Fruit fly (Drosophila melanogaster) whole organism, embryonic: ENCODE data around the gene Tmhs.
A peak's percentile ranks its signal among the peaks of the same experiment; 100 is the strongest.

Experiments used
- Atf6 ChIP-seq: fragments of 200-800 bp; sonication (Bioruptor generic); IDR thresholded peaks from 2 replicates; pipeline ENCODE4 v1.3.6; 2022; ENCODE audit warnings: missing biosample characterization, missing genetic modification characterization
- Bdp1 ChIP-seq: fragments of 200-800 bp; sonication (Bioruptor generic); optimal IDR thresholded peaks from 3 replicates; lab custom pipeline; 2016; ENCODE audit warnings: missing biosample characterization, missing genetic modification characterization
- CG10462 ChIP-seq: fragments of 200-800 bp; sonication (Bioruptor generic); optimal IDR thresholded peaks from 2 replicates; lab custom pipeline; 2016; ENCODE audit warnings: missing biosample characterization, missing genetic modification characterization
- CG11093 ChIP-seq: fragments of 200-800 bp; sonication (Bioruptor generic); IDR thresholded peaks from 3 replicates; pipeline ENCODE4 v1.3.6; 2022; ENCODE audit warnings: missing biosample characterization, missing genetic modification characterization
- CG11696 ChIP-seq: fragments of 200-800 bp; sonication (Bioruptor generic); IDR thresholded peaks from 2 replicates; pipeline ENCODE4 v1.3.6; 2022; ENCODE audit warnings: missing biosample characterization, missing genetic modification characterization
- CG12155 ChIP-seq: fragments of 200-800 bp; sonication (Bioruptor generic); optimal IDR thresholded peaks from 3 replicates; lab custom pipeline; 2016; ENCODE audit warnings: missing biosample characterization, missing genetic modification characterization
- CG13775 ChIP-seq: fragments of 200-800 bp; sonication (Bioruptor generic); optimal IDR thresholded peaks from 3 replicates; lab custom pipeline; 2017; ENCODE audit warnings: missing biosample characterization, mild to moderate bottlenecking, missing genetic modification characterization
- CG15514 ChIP-seq: fragments of 200-800 bp; sonication (Bioruptor generic); optimal IDR thresholded peaks from 3 replicates; lab custom pipeline; 2017; ENCODE audit warnings: missing biosample characterization, missing genetic modification characterization, mild to moderate bottlenecking, moderate library complexity, missing genetic modification reagents
- CG1602 ChIP-seq: fragments of 200-800 bp; sonication (Bioruptor generic); optimal IDR thresholded peaks from 3 replicates; lab custom pipeline; 2016; ENCODE audit warnings: missing biosample characterization, missing genetic modification characterization
- CG1603 ChIP-seq: fragments of 200-800 bp; sonication (Bioruptor generic); optimal IDR thresholded peaks from 2 replicates; lab custom pipeline; 2019; ENCODE audit warnings: missing biosample characterization, mild to moderate bottlenecking, missing genetic modification characterization, moderate library complexity
- CG1647 ChIP-seq: fragments of 200-800 bp; sonication (Bioruptor generic); optimal IDR thresholded peaks from 3 replicates; lab custom pipeline; 2016; ENCODE audit warnings: missing biosample characterization, missing genetic modification characterization
- CG18262 ChIP-seq: fragments of 200-800 bp; optimal IDR thresholded peaks from 3 replicates; lab custom pipeline; 2019; ENCODE audit warnings: missing biosample characterization, mild to moderate bottlenecking, missing genetic modification characterization, moderate library complexity
- CG18476 ChIP-seq: fragments of 200-800 bp; sonication (Bioruptor generic); optimal IDR thresholded peaks from 2 replicates; lab custom pipeline; 2016; ENCODE audit warnings: missing biosample characterization, mild to moderate bottlenecking, missing genetic modification characterization
- CG18599 ChIP-seq: fragments of 200-800 bp; sonication (Bioruptor generic); optimal IDR thresholded peaks from 3 replicates; lab custom pipeline; 2017; ENCODE audit warnings: missing biosample characterization, missing genetic modification characterization, mild to moderate bottlenecking, moderate library complexity, missing genetic modification reagents
- CG2875 ChIP-seq: fragments of 200-800 bp; sonication (Bioruptor generic); optimal IDR thresholded peaks from 2 replicates; lab custom pipeline; 2017; ENCODE audit warnings: missing biosample characterization, mild to moderate bottlenecking, missing genetic modification characterization, missing genetic modification reagents
- CG31224 ChIP-seq: fragments of 200-800 bp; sonication (Bioruptor generic); IDR thresholded peaks from 2 replicates; pipeline ENCODE4 v1.3.6; 2022; ENCODE audit warnings: missing biosample characterization, missing genetic modification characterization
- CG34376 ChIP-seq: fragments of 200-800 bp; sonication (Bioruptor generic); optimal IDR thresholded peaks from 2 replicates; lab custom pipeline; 2018; ENCODE audit warnings: missing biosample characterization, mild to moderate bottlenecking, missing genetic modification characterization
- CG42726 ChIP-seq: fragments of 200-800 bp; sonication (Bioruptor generic); IDR thresholded peaks from 2 replicates; pipeline ENCODE4 v1.3.6; 2022; ENCODE audit warnings: missing biosample characterization, missing genetic modification characterization; ENCODE audit not compliant: partially characterized antibody
- CG4707 ChIP-seq: fragments of 200-800 bp; sonication (Bioruptor generic); optimal IDR thresholded peaks from 2 replicates; lab custom pipeline; 2018; ENCODE audit warnings: missing biosample characterization, mild to moderate bottlenecking, missing genetic modification characterization, moderate library complexity
- CG5953 ChIP-seq: fragments of 200-800 bp; sonication (Bioruptor generic); IDR thresholded peaks from 2 replicates; pipeline ENCODE4 v1.3.6; 2022; ENCODE audit warnings: missing biosample characterization, missing genetic modification characterization
- CG8944 ChIP-seq: fragments of 200-800 bp; sonication (Bioruptor generic); optimal IDR thresholded peaks from 3 replicates; lab custom pipeline; 2016; ENCODE audit warnings: missing biosample characterization, missing genetic modification characterization
- CG9609 ChIP-seq: fragments of 200-800 bp; sonication (Bioruptor generic); optimal IDR thresholded peaks from 3 replicates; lab custom pipeline; 2016; ENCODE audit warnings: missing biosample characterization, missing genetic modification characterization
- Elba2 ChIP-seq: fragments of 200-800 bp; sonication (Bioruptor generic); optimal IDR thresholded peaks from 3 replicates; lab custom pipeline; 2016; ENCODE audit warnings: missing biosample characterization, missing genetic modification characterization
- Fer1 ChIP-seq: fragments of 200-800 bp; sonication (Bioruptor generic); optimal IDR thresholded peaks from 2 replicates; lab custom pipeline; 2017; ENCODE audit warnings: missing biosample characterization, mild to moderate bottlenecking, missing genetic modification characterization
- Fer3 ChIP-seq: fragments of 200-800 bp; sonication (Bioruptor generic); optimal IDR thresholded peaks from 2 replicates; lab custom pipeline; 2018; ENCODE audit warnings: missing biosample characterization, mild to moderate bottlenecking, missing genetic modification characterization, moderate library complexity
- Hey ChIP-seq: fragments of 200-800 bp; sonication (Bioruptor generic); optimal IDR thresholded peaks from 3 replicates; lab custom pipeline; 2018; ENCODE audit warnings: missing biosample characterization, mild to moderate bottlenecking, missing genetic modification characterization
- HmgD ChIP-seq: fragments of 200-800 bp; sonication (Bioruptor generic); optimal IDR thresholded peaks from 3 replicates; lab custom pipeline; 2016; ENCODE audit warnings: missing biosample characterization, missing genetic modification characterization
- Hmx ChIP-seq: fragments of 200-800 bp; sonication (Bioruptor generic); optimal IDR thresholded peaks from 2 replicates; lab custom pipeline; 2016; ENCODE audit warnings: missing biosample characterization, missing genetic modification characterization
- Hr39 ChIP-seq: fragments of >200 bp; optimal IDR thresholded peaks from 2 replicates; lab custom pipeline; 2017
- Hr51 ChIP-seq, 2 experiments: fragments of 200-800 bp; sonication (Bioruptor generic); optimal IDR thresholded peaks; 2 replicates in 1 of 2; 3 replicates in 1 of 2; lab custom pipeline; 2016 to 2018; ENCODE audit warnings: missing biosample characterization in 2 of 2, missing genetic modification characterization in 2 of 2, mild to moderate bottlenecking in 1 of 2, moderate library complexity in 1 of 2
- MESR4 ChIP-seq: fragments of 200-800 bp; sonication (Bioruptor generic); optimal IDR thresholded peaks from 2 replicates; lab custom pipeline; 2018; ENCODE audit warnings: missing biosample characterization, mild to moderate bottlenecking, missing genetic modification characterization, moderate library complexity
- Neu2 ChIP-seq: fragments of 200-800 bp; sonication (Bioruptor generic); optimal IDR thresholded peaks from 3 replicates; lab custom pipeline; 2016; ENCODE audit warnings: missing biosample characterization, missing genetic modification characterization, borderline replicate concordance
- Oaz ChIP-seq: fragments of 200-800 bp; sonication (Bioruptor generic); IDR thresholded peaks from 2 replicates; pipeline ENCODE4 v1.3.6; 2022; ENCODE audit warnings: missing biosample characterization, missing genetic modification characterization
- Sry-β ChIP-seq: fragments of 200-800 bp; sonication (Bioruptor generic); optimal IDR thresholded peaks from 2 replicates; lab custom pipeline; 2018; ENCODE audit warnings: missing biosample characterization, mild to moderate bottlenecking, missing genetic modification characterization, moderate library complexity
- bsh ChIP-seq, 2 experiments: fragments of 200-800 bp; sonication (Bioruptor generic); optimal IDR thresholded peaks; 2 replicates each; lab custom pipeline; 2017 to 2018; ENCODE audit warnings: mild to moderate bottlenecking in 2 of 2, missing biosample characterization in 2 of 2, missing genetic modification characterization in 2 of 2, moderate library complexity in 1 of 2
- dimm ChIP-seq: fragments of 200-800 bp; sonication (Bioruptor generic); IDR thresholded peaks from 2 replicates; pipeline ENCODE4 v1.3.6; 2022; ENCODE audit warnings: missing biosample characterization, missing genetic modification characterization
- fd96Cb ChIP-seq: fragments of 200-800 bp; sonication (Bioruptor generic); optimal IDR thresholded peaks from 2 replicates; lab custom pipeline; 2018; ENCODE audit warnings: missing biosample characterization, mild to moderate bottlenecking, missing genetic modification characterization, moderate library complexity
- gsb-n ChIP-seq: fragments of 200-800 bp; sonication (Bioruptor generic); optimal IDR thresholded peaks from 3 replicates; lab custom pipeline; 2018; ENCODE audit warnings: missing biosample characterization, mild to moderate bottlenecking, missing genetic modification characterization
- ham ChIP-seq: fragments of 200-800 bp; sonication (Bioruptor generic); IDR thresholded peaks from 2 replicates; pipeline ENCODE4 v1.3.6; 2022; ENCODE audit warnings: missing biosample characterization, missing genetic modification characterization
- jigr1 ChIP-seq: fragments of 200-800 bp; sonication (Bioruptor generic); IDR thresholded peaks from 3 replicates; pipeline ENCODE4 v1.3.6; 2022; ENCODE audit warnings: missing biosample characterization, missing genetic modification characterization
- kni ChIP-seq: fragments of 200-800 bp; sonication (Bioruptor generic); optimal IDR thresholded peaks from 3 replicates; lab custom pipeline; 2017; ENCODE audit warnings: mild to moderate bottlenecking, missing biosample characterization, missing genetic modification reagents, missing genetic modification characterization
- lab ChIP-seq: fragments of 200-800 bp; sonication (Bioruptor generic); optimal IDR thresholded peaks from 3 replicates; lab custom pipeline; 2017; ENCODE audit warnings: missing biosample characterization, missing genetic modification characterization, mild to moderate bottlenecking, moderate library complexity, missing genetic modification reagents
- luna ChIP-seq: fragments of 200-800 bp; sonication (Bioruptor generic); optimal IDR thresholded peaks from 2 replicates; lab custom pipeline; 2016; ENCODE audit warnings: missing biosample characterization, missing genetic modification characterization
- nom ChIP-seq: fragments of 200-800 bp; sonication (Bioruptor generic); optimal IDR thresholded peaks from 2 replicates; lab custom pipeline; 2017; ENCODE audit warnings: missing biosample characterization, missing genetic modification characterization, mild to moderate bottlenecking, moderate library complexity, missing genetic modification reagents
- org-1 ChIP-seq: fragments of 200-800 bp; sonication (Bioruptor generic); optimal IDR thresholded peaks from 2 replicates; lab custom pipeline; 2017; ENCODE audit warnings: missing biosample characterization, missing genetic modification characterization
- pzg ChIP-seq: fragments of 200-800 bp; sonication (Bioruptor generic); optimal IDR thresholded peaks from 3 replicates; lab custom pipeline; 2018; ENCODE audit warnings: missing biosample characterization, mild to moderate bottlenecking, missing genetic modification characterization, moderate library complexity
- sim ChIP-seq: fragments of 200-800 bp; sonication (Bioruptor generic); IDR thresholded peaks from 2 replicates; pipeline ENCODE4 v1.3.6; 2022; ENCODE audit warnings: missing biosample characterization, missing genetic modification characterization
- tna ChIP-seq: fragments of 200-800 bp; sonication (Bioruptor generic); IDR thresholded peaks from 2 replicates; pipeline ENCODE4 v1.3.6; 2022; ENCODE audit warnings: missing biosample characterization, missing genetic modification characterization; ENCODE audit not compliant: partially characterized antibody
- tup ChIP-seq: fragments of 200-800 bp; sonication (Bioruptor generic); optimal IDR thresholded peaks from 2 replicates; lab custom pipeline; 2016; ENCODE audit warnings: missing biosample characterization, mild to moderate bottlenecking, missing genetic modification characterization, moderate library complexity
- zfh2 ChIP-seq: fragments of 200-800 bp; sonication (Bioruptor generic); optimal IDR thresholded peaks from 2 replicates; lab custom pipeline; 2016; ENCODE audit warnings: missing biosample characterization, missing genetic modification characterization

The Tmhs gene

dm6 chr3L:1940843-1941418, 55.5 kb downstream of the Tmhs start, which contains the start of gene Mfap1 (continued):
- no peak for TF ChIP-seq CG34376 (GFP tag; lab: Kevin White, UChicago)
- TF ChIP-seq CG18599 (GFP tag; lab: Kevin White, UChicago), result no peak
- TF ChIP-seq CG9609 (GFP tag; lab: Kevin White, UChicago), result no peak
- TF ChIP-seq CG5953, result no peak
- no peak for TF ChIP-seq CG11696 (GFP tag; lab: Robert Waterston, UW)
- no peak for TF ChIP-seq Oaz (GFP tag; lab: Robert Waterston, UW)
- no peak for TF ChIP-seq CG10462
- TF ChIP-seq jigr1 (GFP tag; lab: Robert Waterston, UW), result no peak
- TF ChIP-seq gsb-n, result no peak
- TF ChIP-seq Fer3 (tag; lab: Kevin White, UChicago), result peak; percentile 25
- TF ChIP-seq sim, result no peak
- TF ChIP-seq luna (GFP tag; lab: Kevin White, UChicago), result no peak
- no peak for TF ChIP-seq zfh2 (GFP tag; lab: Kevin White, UChicago)
- no peak for TF ChIP-seq CG1602 (GFP tag; lab: Kevin White, UChicago)
- TF ChIP-seq Sry-β (GFP tag; lab: Kevin White, UChicago), result no peak
- no peak for TF ChIP-seq tup (GFP tag; lab: Kevin White, UChicago)
- peak; percentile 71 for TF ChIP-seq CG15514 (GFP tag; lab: Kevin White, UChicago)
- TF ChIP-seq Hmx (GFP tag; lab: Kevin White, UChicago), result no peak
- TF ChIP-seq Hey (tag; lab: Kevin White, UChicago), result no peak
- TF ChIP-seq Hr39 (lab: Kevin White, UChicago), result no peak
- no peak for TF ChIP-seq CG4707
- TF ChIP-seq CG31224, result no peak
- no peak for TF ChIP-seq Bdp1 (GFP tag; lab: Kevin White, UChicago)
- peak; percentile 67 for TF ChIP-seq MESR4 (GFP tag; lab: Kevin White, UChicago)
- no peak for TF ChIP-seq CG13775 (GFP tag; lab: Kevin White, UChicago)
- no peak for TF ChIP-seq Hr51 (GFP tag; optimal IDR thresholded peaks at IDR 0.05; lab: Kevin White, UChicago)
- TF ChIP-seq CG1603, result peak; percentile 66
- no peak for TF ChIP-seq nom (GFP tag; lab: Kevin White, UChicago)
- no peak for TF ChIP-seq CG12155 (GFP tag; lab: Kevin White, UChicago)
- TF ChIP-seq HmgD (GFP tag; lab: Kevin White, UChicago), result no peak
- TF ChIP-seq tna, result peak; percentile 41; the same call in 1 of the 2 replicates
- TF ChIP-seq org-1 (GFP tag; lab: Kevin White, UChicago), result no peak
- peak; percentile 13 for TF ChIP-seq lab
- no peak for TF ChIP-seq CG18476 (GFP tag; lab: Kevin White, UChicago)
- TF ChIP-seq Fer1 (GFP tag; lab: Kevin White, UChicago), result no peak
- TF ChIP-seq fd96Cb (tag; lab: Kevin White, UChicago), result no peak
- TF ChIP-seq Elba2 (GFP tag; lab: Kevin White, UChicago), result no peak
- TF ChIP-seq CG8944 (GFP tag; lab: Kevin White, UChicago), result no peak
- TF ChIP-seq bsh (GFP tag; optimal IDR thresholded peaks at IDR 0.05; lab: Kevin White, UChicago), result no peak
- TF ChIP-seq CG42726 (GFP tag; lab: Robert Waterston, UW), result no peak; the same call in 1 of the 2 replicates
- no peak for TF ChIP-seq Neu2 (GFP tag; lab: Kevin White, UChicago)
- no peak for TF ChIP-seq kni (GFP tag; lab: Kevin White, UChicago)
- TF ChIP-seq CG18262 (tag; lab: Kevin White, UChicago), result no peak
- no peak for TF ChIP-seq CG1647 (GFP tag; lab: Kevin White, UChicago)
- TF ChIP-seq pzg (GFP tag; lab: Kevin White, UChicago), result peak; percentile 75
- no peak for TF ChIP-seq CG2875 (GFP tag; lab: Kevin White, UChicago)
- TF ChIP-seq ham (GFP tag; lab: Robert Waterston, UW), result no peak
- TF ChIP-seq CG11093 (GFP tag; lab: Robert Waterston, UW), result no peak
- no peak for TF ChIP-seq Atf6
- TF ChIP-seq dimm (GFP tag; lab: Robert Waterston, UW), result no peak
